Worm (Caenorhabditis elegans) whole organism, late embryonic: ENCODE measurements around the gene rps-24.

Experiments
- C08G9.2 ChIP-seq: sonication (generic microtip); optimal IDR thresholded peaks from 2 replicates; lab custom pipeline; 2016; ENCODE audit warnings: mild to moderate bottlenecking, missing genetic modification characterization, moderate library complexity, missing compliant biosample characterization
- F13H6.1 ChIP-seq: sonication (generic microtip); optimal IDR thresholded peaks from 2 replicates; lab custom pipeline; 2016; ENCODE audit warnings: missing genetic modification characterization, missing compliant biosample characterization
- K09A11.1 ChIP-seq: sonication (generic microtip); optimal IDR thresholded peaks from 2 replicates; lab custom pipeline; 2017; ENCODE audit warnings: antibody characterized with exemption, mild to moderate bottlenecking, missing genetic modification characterization, missing compliant biosample characterization; ENCODE audit not compliant: insufficient read depth
- T23F11.4 ChIP-seq: fragments of 200-800 bp; sonication (Bioruptor generic); optimal IDR thresholded peaks from 2 replicates; lab custom pipeline; 2018; ENCODE audit warnings: mild to moderate bottlenecking, missing genetic modification characterization, missing compliant biosample characterization
- Y22D7AL.16 ChIP-seq: sonication (generic microtip); optimal IDR thresholded peaks from 2 replicates; lab custom pipeline; 2016; ENCODE audit warnings: missing genetic modification characterization, missing compliant biosample characterization
- ahr-1 ChIP-seq: sonication (generic microtip); optimal IDR thresholded peaks from 2 replicates; lab custom pipeline; 2016; ENCODE audit warnings: missing genetic modification characterization, missing compliant biosample characterization
- ama-1 ChIP-seq: fragments of 150-350 bp; optimal IDR thresholded peaks from 2 replicates; lab custom pipeline; 2014
- ceh-14 ChIP-seq: sonication (generic microtip); optimal IDR thresholded peaks from 2 replicates; lab custom pipeline; 2016; ENCODE audit warnings: missing genotype, missing genetic modification characterization, missing compliant biosample characterization
- ceh-18 ChIP-seq: sonication (generic microtip); optimal IDR thresholded peaks from 2 replicates; lab custom pipeline; 2016; ENCODE audit warnings: missing genetic modification characterization, missing compliant biosample characterization
- ceh-2 ChIP-seq: sonication (generic microtip); optimal IDR thresholded peaks from 2 replicates; lab custom pipeline; 2016; ENCODE audit warnings: missing genotype, missing genetic modification characterization, missing compliant biosample characterization
- ceh-31 ChIP-seq: sonication (generic microtip); optimal IDR thresholded peaks from 2 replicates; lab custom pipeline; 2016; ENCODE audit warnings: missing genetic modification characterization, missing compliant biosample characterization
- ceh-45 ChIP-seq: fragments of 200-800 bp; sonication (Bioruptor generic); IDR thresholded peaks from 2 replicates; pipeline ENCODE4 v1.3.6; 2022; ENCODE audit warnings: missing genetic modification reagents, missing genetic modification characterization, missing compliant biosample characterization
- ceh-48 ChIP-seq: sonication (generic microtip); optimal IDR thresholded peaks from 2 replicates; lab custom pipeline; 2016; ENCODE audit warnings: missing genetic modification characterization, inconsistent platforms, missing compliant biosample characterization
- ceh-9 ChIP-seq: sonication (generic microtip); optimal IDR thresholded peaks from 2 replicates; lab custom pipeline; 2016; ENCODE audit warnings: mild to moderate bottlenecking, missing genetic modification characterization, inconsistent platforms, missing compliant biosample characterization
- dmd-4 ChIP-seq: sonication (generic microtip); optimal IDR thresholded peaks from 2 replicates; lab custom pipeline; 2016; ENCODE audit warnings: borderline replicate concordance, missing genetic modification characterization, missing compliant biosample characterization
- dve-1 ChIP-seq: sonication (generic microtip); optimal IDR thresholded peaks from 2 replicates; lab custom pipeline; 2017; ENCODE audit warnings: antibody characterized with exemption, mild to moderate bottlenecking, missing genetic modification characterization, missing compliant biosample characterization
- elt-4 ChIP-seq: sonication (generic microtip); optimal IDR thresholded peaks from 2 replicates; lab custom pipeline; 2016; ENCODE audit warnings: missing genetic modification characterization, missing compliant biosample characterization
- eyg-1 ChIP-seq: sonication (generic microtip); optimal IDR thresholded peaks from 2 replicates; lab custom pipeline; 2016; ENCODE audit warnings: missing genotype, missing genetic modification characterization, missing compliant biosample characterization
- fkh-10 ChIP-seq: fragments of 150-350 bp; optimal IDR thresholded peaks from 2 replicates; lab custom pipeline; 2014; ENCODE audit warnings: missing biosample characterization, missing genetic modification reagents, missing genetic modification characterization
- hlh-15 ChIP-seq: sonication (generic microtip); optimal IDR thresholded peaks from 2 replicates; lab custom pipeline; 2016; ENCODE audit warnings: missing genetic modification characterization, missing compliant biosample characterization
- lim-6 ChIP-seq: sonication (generic microtip); optimal IDR thresholded peaks from 2 replicates; lab custom pipeline; 2016; ENCODE audit warnings: missing genetic modification characterization, missing compliant biosample characterization
- madf-2 ChIP-seq: sonication (generic microtip); optimal IDR thresholded peaks from 2 replicates; lab custom pipeline; 2017; ENCODE audit warnings: missing genetic modification characterization, missing compliant biosample characterization
- mec-3 ChIP-seq: sonication (generic microtip); optimal IDR thresholded peaks from 2 replicates; lab custom pipeline; 2016; ENCODE audit warnings: borderline replicate concordance, missing genetic modification characterization, missing compliant biosample characterization
- nfya-1 ChIP-seq: sonication (generic microtip); optimal IDR thresholded peaks from 2 replicates; lab custom pipeline; 2017; ENCODE audit warnings: missing genetic modification characterization, mild to moderate bottlenecking, missing compliant biosample characterization, antibody characterized with exemption, moderate library complexity
- nhr-11 ChIP-seq: fragments of 150-350 bp; optimal IDR thresholded peaks from 2 replicates; lab custom pipeline; 2014; ENCODE audit warnings: missing biosample characterization, missing genetic modification characterization
- npax-4 ChIP-seq: sonication (generic microtip); optimal IDR thresholded peaks from 2 replicates; lab custom pipeline; 2016; ENCODE audit warnings: missing genetic modification characterization, missing compliant biosample characterization
- pag-3 ChIP-seq: sonication (generic microtip); optimal IDR thresholded peaks from 2 replicates; lab custom pipeline; 2016; ENCODE audit warnings: missing compliant biosample characterization, missing genetic modification characterization, borderline replicate concordance
- pat-9 ChIP-seq: fragments of 200-800 bp; sonication (Bioruptor generic); optimal IDR thresholded peaks from 2 replicates; lab custom pipeline; 2018; ENCODE audit warnings: mild to moderate bottlenecking, missing genetic modification characterization, moderate library complexity, missing compliant biosample characterization
- pax-1 ChIP-seq: fragments of 150-350 bp; optimal IDR thresholded peaks from 2 replicates; lab custom pipeline; 2014; ENCODE audit warnings: missing biosample characterization, missing genetic modification characterization
- pha-2 ChIP-seq: sonication (generic microtip); optimal IDR thresholded peaks from 2 replicates; lab custom pipeline; 2017; ENCODE audit warnings: mild to moderate bottlenecking, missing genetic modification characterization, missing compliant biosample characterization
- pqm-1 ChIP-seq: sonication (generic microtip); optimal IDR thresholded peaks from 2 replicates; lab custom pipeline; 2016; ENCODE audit warnings: missing genetic modification characterization, missing compliant biosample characterization
- sdc-2 ChIP-seq: sonication (generic microtip); optimal IDR thresholded peaks from 2 replicates; lab custom pipeline; 2016; ENCODE audit warnings: missing genotype, missing genetic modification characterization, missing compliant biosample characterization
- tbx-2 ChIP-seq: sonication (generic microtip); optimal IDR thresholded peaks from 2 replicates; lab custom pipeline; 2016; ENCODE audit warnings: missing genetic modification characterization, missing compliant biosample characterization
- ttx-3 ChIP-seq: sonication (generic microtip); optimal IDR thresholded peaks from 2 replicates; lab custom pipeline; 2016; ENCODE audit warnings: missing genetic modification reagents, missing genetic modification characterization, missing compliant biosample characterization
- unc-42 ChIP-seq: sonication (generic microtip); optimal IDR thresholded peaks from 2 replicates; lab custom pipeline; 2016; ENCODE audit warnings: missing genotype, missing genetic modification characterization, missing compliant biosample characterization
- unc-55 ChIP-seq: sonication (generic microtip); optimal IDR thresholded peaks from 2 replicates; lab custom pipeline; 2017; ENCODE audit warnings: missing biosample characterization, missing genetic modification reagents, missing genetic modification characterization
- unc-86 ChIP-seq: sonication (generic microtip); optimal IDR thresholded peaks from 2 replicates; lab custom pipeline; 2016; ENCODE audit warnings: missing genetic modification characterization, missing compliant biosample characterization
- zip-5 ChIP-seq: sonication (generic microtip); optimal IDR thresholded peaks from 2 replicates; lab custom pipeline; 2016; ENCODE audit warnings: missing genetic modification characterization, missing compliant biosample characterization
- ztf-16 ChIP-seq: sonication (generic microtip); optimal IDR thresholded peaks from 2 replicates; lab custom pipeline; 2017; ENCODE audit warnings: missing genetic modification characterization, missing compliant biosample characterization

rps-24 gene

DNA sequence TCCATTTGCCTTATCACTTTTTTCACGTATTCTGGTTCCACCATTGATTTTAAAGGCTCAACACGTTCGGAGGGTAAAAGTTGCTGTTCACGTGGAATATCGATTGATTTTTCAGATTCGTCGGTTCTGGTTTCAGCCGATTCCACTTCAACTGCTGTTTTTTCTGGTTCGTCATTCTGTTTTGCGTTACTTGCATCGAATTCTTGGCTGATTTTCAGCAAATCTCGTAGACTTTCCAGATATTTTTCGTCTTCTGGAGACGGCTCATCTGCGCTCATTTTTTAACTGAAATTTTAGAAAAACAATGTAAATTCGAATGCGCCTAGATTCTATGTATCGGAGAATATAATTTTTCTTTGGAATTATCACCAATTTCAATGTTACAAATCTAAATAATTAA is 34.0 kb downstream of the rps-24 start, which contains the start of gene eri-1:
Gene eri-1 (minus strand): TSS at position 285 of the 400 bp plus-strand sequence.
- TF ChIP-seq eyg-1 (tag; lab: Kevin White, UChicago) (no peak), K09A11.1 (tag; lab: Kevin White, UChicago) (no peak), ama-1 (no peak), F13H6.1 (no peak), lim-6 (tag; lab: Kevin White, UChicago) (no peak), ceh-31 (tag; lab: Kevin White, UChicago) (no peak), Y22D7AL.16 (tag; lab: Kevin White, UChicago) (no peak), unc-86 (no peak), madf-2 (tag; lab: Kevin White, UChicago) (no peak), pha-2 (tag; lab: Kevin White, UChicago) (no peak), npax-4 (tag; lab: Kevin White, UChicago) (no peak), pqm-1 (tag; lab: Kevin White, UChicago) (no peak), zip-5 (tag; lab: Kevin White, UChicago) (no peak), ztf-16 (tag; lab: Kevin White, UChicago) (no peak), T23F11.4 (GFP tag; lab: Kevin White, UChicago) (no peak), ceh-2 (tag; lab: Kevin White, UChicago) (no peak), ceh-14 (tag; lab: Kevin White, UChicago) (no peak)
- TF ChIP-seq, all 69 proteins: peak for 0

- TF ChIP-seq sdc-2 (tag; lab: Kevin White, UChicago): no peak
- no peak for TF ChIP-seq pag-3 (tag; lab: Kevin White, UChicago)
- TF ChIP-seq dmd-4 (tag; lab: Kevin White, UChicago): no peak
- no peak for TF ChIP-seq ahr-1 (tag; lab: Kevin White, UChicago)
- no peak for TF ChIP-seq unc-42 (tag; lab: Kevin White, UChicago)
- TF ChIP-seq nfya-1: no peak
- TF ChIP-seq ceh-18 (tag; lab: Kevin White, UChicago): no peak
- no peak for TF ChIP-seq T23F11.4 (GFP tag; lab: Kevin White, UChicago)
- no peak for TF ChIP-seq pqm-1 (tag; lab: Kevin White, UChicago)
- TF ChIP-seq dve-1 (tag; lab: Kevin White, UChicago): no peak
- TF ChIP-seq pat-9 (tag; lab: Kevin White, UChicago): no peak
- no peak for TF ChIP-seq tbx-2 (tag; lab: Kevin White, UChicago)
- TF ChIP-seq ttx-3 (tag; lab: Kevin White, UChicago): no peak
- TF ChIP-seq nhr-11: no peak
- TF ChIP-seq mec-3 (tag; lab: Kevin White, UChicago): no peak
- TF ChIP-seq npax-4 (tag; lab: Kevin White, UChicago): no peak
- TF ChIP-seq ceh-14 (tag; lab: Kevin White, UChicago): no peak
These were observed 35.0 kb downstream of the rps-24 start for ce11 chrIV:420686-421085.

DNA sequence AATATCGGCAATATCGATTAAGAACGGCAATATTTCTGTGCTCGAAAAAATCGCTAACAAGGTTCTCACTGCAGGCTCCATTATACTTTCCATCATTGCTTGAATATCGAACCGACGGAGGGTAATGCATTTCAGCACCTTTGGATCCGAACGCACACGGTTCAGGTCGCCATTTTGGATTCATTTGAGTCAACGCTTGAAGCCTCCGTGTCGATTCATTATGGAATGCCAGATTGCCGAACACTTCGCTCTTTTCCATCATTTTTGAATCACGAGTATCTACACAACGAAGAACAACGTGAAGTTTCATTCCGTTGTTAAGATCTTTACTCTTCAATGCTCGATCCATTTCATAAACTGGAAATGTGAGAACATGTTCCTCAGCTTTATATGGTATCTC is 36.4 kb downstream of the rps-24 start:
- TF ChIP-seq elt-4 (tag; lab: Kevin White, UChicago) (no peak), pqm-1 (tag; lab: Kevin White, UChicago) (no peak), ztf-16 (tag; lab: Kevin White, UChicago) (no peak), ceh-48 (tag; lab: Kevin White, UChicago) (no peak)
- TF ChIP-seq, all 69 proteins: peak for 0

DNA sequence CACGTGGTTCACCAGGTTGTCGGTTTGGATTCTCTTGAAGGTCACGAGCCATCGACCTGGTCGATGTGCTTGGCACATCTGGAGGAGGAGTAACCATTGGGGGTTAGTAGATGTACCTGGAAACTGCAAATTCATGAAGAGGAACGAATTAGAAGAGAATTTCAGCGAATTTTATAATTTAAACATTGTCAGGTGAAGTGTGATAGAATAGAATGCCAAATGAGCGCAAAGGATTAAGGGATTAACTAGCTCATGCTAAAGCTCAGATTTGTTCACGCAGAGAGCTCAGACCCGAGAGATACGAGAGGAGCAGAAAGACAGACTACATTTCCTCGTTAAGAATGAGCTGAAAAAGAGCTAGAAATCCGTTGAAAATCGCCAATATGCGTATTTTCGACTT is 39.4 kb downstream of the rps-24 start, which contains the start of gene daf-18:
Gene daf-18 (minus strand): TSS at position 126 of the 400 bp plus-strand sequence.
- TF ChIP-seq pax-1 (tag; lab: Kevin White, UChicago) (no peak), lim-6 (tag; lab: Kevin White, UChicago) (no peak), pat-9 (tag; lab: Kevin White, UChicago) (no peak), dve-1 (tag; lab: Kevin White, UChicago) (peak; percentile 3)

ce11 chrIV:425546-425945 is 39.9 kb downstream of the rps-24 start:
- TF ChIP-seq hlh-15 (tag; lab: Kevin White, UChicago): no peak
- peak; percentile 56 for TF ChIP-seq ceh-48 (tag; lab: Kevin White, UChicago)
- peak; percentile 11 for TF ChIP-seq nfya-1
- TF ChIP-seq unc-55 (GFP tag; lab: Kevin White, UChicago): no peak
- TF ChIP-seq ceh-9 (tag; lab: Kevin White, UChicago): no peak
- no peak for TF ChIP-seq fkh-10 (GFP tag; lab: Kevin White, UChicago)
- no peak for TF ChIP-seq ceh-45 (GFP tag; lab: Robert Waterston, UW)
- TF ChIP-seq C08G9.2: no peak
